Worm (Caenorhabditis elegans) whole organism, late embryonic: Measurements from ENCODE around the gene lgc-57.

Experiments
- C38D4.7 ChIP-seq: fragments of 200-800 bp; sonication (Bioruptor generic); optimal IDR thresholded peaks from 2 replicates; lab custom pipeline; 2018; ENCODE audit warnings: mild to moderate bottlenecking, missing genetic modification characterization, moderate library complexity, missing compliant biosample characterization
- Y22D7AL.16 ChIP-seq: sonication (generic microtip); optimal IDR thresholded peaks from 2 replicates; lab custom pipeline; 2016; ENCODE audit warnings: missing genetic modification characterization, missing compliant biosample characterization
- ama-1 ChIP-seq: fragments of 150-350 bp; optimal IDR thresholded peaks from 2 replicates; lab custom pipeline; 2014
- che-1 ChIP-seq: sonication (generic microtip); optimal IDR thresholded peaks from 2 replicates; lab custom pipeline; 2016; ENCODE audit warnings: mild to moderate bottlenecking, missing genetic modification characterization, missing compliant biosample characterization
- nfya-1 ChIP-seq: sonication (generic microtip); optimal IDR thresholded peaks from 2 replicates; lab custom pipeline; 2017; ENCODE audit warnings: missing genetic modification characterization, mild to moderate bottlenecking, missing compliant biosample characterization, antibody characterized with exemption, moderate library complexity
- nhr-11 ChIP-seq: fragments of 150-350 bp; optimal IDR thresholded peaks from 2 replicates; lab custom pipeline; 2014; ENCODE audit warnings: missing biosample characterization, missing genetic modification characterization
- tbx-7 ChIP-seq: sonication (generic microtip); optimal IDR thresholded peaks from 2 replicates; lab custom pipeline; 2016; ENCODE audit warnings: missing genotype, missing genetic modification characterization, missing compliant biosample characterization

DNA sequence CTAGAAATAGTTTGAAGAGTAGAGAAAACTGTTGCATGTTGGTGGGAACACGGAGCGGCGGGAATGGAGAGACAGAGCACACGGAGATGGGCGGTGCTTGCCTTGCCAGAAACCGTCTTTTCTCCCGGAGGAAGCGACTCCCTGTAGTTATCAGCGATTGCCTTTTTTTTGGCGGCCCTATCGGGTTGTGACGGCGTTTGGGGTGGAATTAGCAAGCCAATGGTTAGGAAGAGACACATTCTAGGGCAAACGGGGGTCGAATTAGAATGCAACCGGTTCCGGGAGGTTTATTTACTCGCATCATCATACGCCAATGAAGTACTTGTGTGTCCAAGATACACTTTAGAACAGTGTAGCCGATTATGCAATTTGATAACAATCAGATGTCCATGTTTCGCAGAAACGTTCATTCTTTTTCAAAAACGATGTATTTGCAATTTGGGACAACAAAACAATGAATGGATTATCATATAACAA, 37.1 kb upstream of the lgc-57 start, which contains the start of gene lact-3:
- no peak for TF ChIP-seq nfya-1 (tag; lab: Kevin White, UChicago)
- TF ChIP-seq Y22D7AL.16 (tag; lab: Kevin White, UChicago): no peak
- no peak for TF ChIP-seq tbx-7 (tag; lab: Kevin White, UChicago)
- no peak for TF ChIP-seq ama-1 (lab: Kevin White, UChicago)
- TF ChIP-seq C38D4.7 (GFP tag; lab: Kevin White, UChicago): no peak
- no peak for TF ChIP-seq che-1
- TF ChIP-seq nhr-11: no peak
